Fruit fly (Drosophila melanogaster) whole organism, embryonic: Measurements from ENCODE around the gene CG7634.

Source experiments
- Atf-2 ChIP-seq: fragments of 200-800 bp; sonication (Bioruptor generic); optimal IDR thresholded peaks from 2 replicates; lab custom pipeline; 2016; ENCODE audit warnings: missing biosample characterization, missing genetic modification characterization
- B-H1 ChIP-seq: fragments of 200-800 bp; sonication (Bioruptor generic); IDR thresholded peaks from 3 replicates; pipeline ENCODE4 v1.3.6; 2022; ENCODE audit warnings: missing biosample characterization, missing genetic modification characterization
- B-H2 ChIP-seq: fragments of 200-800 bp; sonication (Bioruptor generic); optimal IDR thresholded peaks from 2 replicates; lab custom pipeline; 2018; ENCODE audit warnings: missing biosample characterization, mild to moderate bottlenecking, missing genetic modification characterization
- CG10565 ChIP-seq: fragments of 200-800 bp; sonication (Bioruptor generic); optimal IDR thresholded peaks from 3 replicates; lab custom pipeline; 2016; ENCODE audit warnings: missing biosample characterization, mild to moderate bottlenecking, missing genetic modification characterization
- CG11695 ChIP-seq: fragments of 200-800 bp; sonication (Bioruptor generic); IDR thresholded peaks from 3 replicates; pipeline ENCODE4 v1.3.6; 2022; ENCODE audit warnings: missing biosample characterization, missing genetic modification characterization
- CG12155 ChIP-seq: fragments of 200-800 bp; sonication (Bioruptor generic); optimal IDR thresholded peaks from 3 replicates; lab custom pipeline; 2016; ENCODE audit warnings: missing biosample characterization, missing genetic modification characterization
- CG12219 ChIP-seq: fragments of 200-800 bp; sonication (Bioruptor generic); optimal IDR thresholded peaks from 3 replicates; lab custom pipeline; 2018; ENCODE audit warnings: missing biosample characterization, mild to moderate bottlenecking, missing genetic modification characterization
- CG1603 ChIP-seq: fragments of 200-800 bp; sonication (Bioruptor generic); optimal IDR thresholded peaks from 2 replicates; lab custom pipeline; 2019; ENCODE audit warnings: missing biosample characterization, mild to moderate bottlenecking, missing genetic modification characterization, moderate library complexity
- CG18599 ChIP-seq: fragments of 200-800 bp; sonication (Bioruptor generic); optimal IDR thresholded peaks from 3 replicates; lab custom pipeline; 2017; ENCODE audit warnings: missing biosample characterization, missing genetic modification characterization, mild to moderate bottlenecking, moderate library complexity, missing genetic modification reagents
- CG2199 ChIP-seq: fragments of 200-800 bp; sonication (Bioruptor generic); IDR thresholded peaks from 3 replicates; pipeline ENCODE4 v1.3.6; 2022; ENCODE audit warnings: missing biosample characterization, missing genetic modification characterization
- CG34224 ChIP-seq: fragments of 200-800 bp; sonication (Bioruptor generic); IDR thresholded peaks from 3 replicates; pipeline ENCODE4 v1.3.6; 2022; ENCODE audit warnings: missing biosample characterization, missing genetic modification characterization; ENCODE audit not compliant: partially characterized antibody
- CG4404 ChIP-seq: fragments of 200-800 bp; sonication (Bioruptor generic); IDR thresholded peaks from 2 replicates; pipeline ENCODE4 v1.3.6; 2022; ENCODE audit warnings: missing biosample characterization, missing genetic modification characterization
- CG6683 ChIP-seq: fragments of 200-800 bp; sonication (Bioruptor generic); optimal IDR thresholded peaks from 2 replicates; lab custom pipeline; 2017; ENCODE audit warnings: missing biosample characterization, mild to moderate bottlenecking, missing genetic modification characterization, missing genetic modification reagents
- CG7928 ChIP-seq: fragments of 200-800 bp; sonication (Bioruptor generic); optimal IDR thresholded peaks from 2 replicates; lab custom pipeline; 2017; ENCODE audit warnings: missing biosample characterization, mild to moderate bottlenecking, missing genetic modification characterization
- CG8281 ChIP-seq: fragments of 200-800 bp; sonication (Bioruptor generic); optimal IDR thresholded peaks from 2 replicates; lab custom pipeline; 2018; ENCODE audit warnings: missing biosample characterization, mild to moderate bottlenecking, missing genetic modification characterization, moderate library complexity
- CHES-1-like ChIP-seq: fragments of 200-800 bp; sonication (Bioruptor generic); optimal IDR thresholded peaks from 2 replicates; lab custom pipeline; 2016; ENCODE audit warnings: missing biosample characterization, missing genetic modification characterization
- Fer2 ChIP-seq: fragments of 200-800 bp; sonication (Bioruptor generic); optimal IDR thresholded peaks from 2 replicates; lab custom pipeline; 2018; ENCODE audit warnings: missing biosample characterization, mild to moderate bottlenecking, missing genetic modification characterization, moderate library complexity
- HHEX ChIP-seq: fragments of 200-800 bp; sonication (Bioruptor generic); optimal IDR thresholded peaks from 3 replicates; lab custom pipeline; 2017; ENCODE audit warnings: missing biosample characterization, mild to moderate bottlenecking, missing genetic modification characterization, missing genetic modification reagents
- HLHmδ ChIP-seq: fragments of 200-800 bp; sonication (Bioruptor generic); optimal IDR thresholded peaks from 2 replicates; lab custom pipeline; 2018; ENCODE audit warnings: missing biosample characterization, mild to moderate bottlenecking, missing genetic modification characterization, moderate library complexity
- Hand ChIP-seq: fragments of 200-800 bp; sonication (Bioruptor generic); optimal IDR thresholded peaks from 2 replicates; lab custom pipeline; 2017; ENCODE audit warnings: mild to moderate bottlenecking, missing biosample characterization, missing genetic modification reagents, missing genetic modification characterization
- Myb ChIP-seq: fragments of 200-800 bp; sonication (Bioruptor generic); optimal IDR thresholded peaks from 2 replicates; lab custom pipeline; 2016; ENCODE audit warnings: missing biosample characterization, missing genetic modification characterization
- Nf-YB ChIP-seq: fragments of 200-800 bp; sonication (Bioruptor generic); optimal IDR thresholded peaks from 3 replicates; lab custom pipeline; 2019; ENCODE audit warnings: missing biosample characterization, mild to moderate bottlenecking, missing genetic modification characterization, moderate library complexity
- Oli ChIP-seq: fragments of 200-800 bp; sonication (Bioruptor generic); optimal IDR thresholded peaks from 2 replicates; lab custom pipeline; 2018; ENCODE audit warnings: missing biosample characterization, mild to moderate bottlenecking, missing genetic modification characterization, moderate library complexity
- Spps ChIP-seq: fragments of 200-800 bp; sonication (Bioruptor generic); optimal IDR thresholded peaks from 2 replicates; lab custom pipeline; 2018; ENCODE audit warnings: missing biosample characterization, mild to moderate bottlenecking, missing genetic modification characterization
- Sry-δ ChIP-seq: fragments of 200-800 bp; sonication (Bioruptor generic); optimal IDR thresholded peaks from 2 replicates; lab custom pipeline; 2016; ENCODE audit warnings: missing biosample characterization, missing genetic modification characterization
- chinmo ChIP-seq: fragments of 200-800 bp; sonication (Bioruptor generic); IDR thresholded peaks from 4 replicates; pipeline ENCODE4 v1.3.6; 2022; ENCODE audit warnings: missing biosample characterization, missing genetic modification characterization; ENCODE audit not compliant: partially characterized antibody
- dmrt11E ChIP-seq: fragments of 200-800 bp; sonication (Bioruptor generic); optimal IDR thresholded peaks from 3 replicates; lab custom pipeline; 2018; ENCODE audit warnings: missing biosample characterization, mild to moderate bottlenecking, missing genetic modification characterization, moderate library complexity
- gce ChIP-seq: fragments of 200-800 bp; sonication (Bioruptor generic); IDR thresholded peaks from 3 replicates; pipeline ENCODE4 v1.3.6; 2022; ENCODE audit warnings: missing biosample characterization, missing genetic modification characterization
- gem ChIP-seq: fragments of 200-800 bp; sonication (Bioruptor generic); optimal IDR thresholded peaks from 2 replicates; lab custom pipeline; 2019; ENCODE audit warnings: missing biosample characterization, mild to moderate bottlenecking, missing genetic modification characterization, moderate library complexity
- gt ChIP-seq: fragments of 200-800 bp; sonication (Bioruptor generic); IDR thresholded peaks from 2 replicates; pipeline ENCODE4 v1.3.6; 2022; ENCODE audit warnings: missing biosample characterization, missing genetic modification characterization
- ham ChIP-seq: fragments of 200-800 bp; sonication (Bioruptor generic); IDR thresholded peaks from 2 replicates; pipeline ENCODE4 v1.3.6; 2022; ENCODE audit warnings: missing biosample characterization, missing genetic modification characterization
- hb ChIP-seq: fragments of 200-800 bp; sonication (Bioruptor generic); IDR thresholded peaks from 3 replicates; pipeline ENCODE4 v1.3.6; 2022; ENCODE audit warnings: missing biosample characterization, missing genetic modification characterization; ENCODE audit not compliant: partially characterized antibody
- her ChIP-seq: fragments of 200-800 bp; sonication (Bioruptor generic); optimal IDR thresholded peaks from 2 replicates; lab custom pipeline; 2016; ENCODE audit warnings: missing biosample characterization, missing genetic modification characterization
- kni ChIP-seq: fragments of 200-800 bp; sonication (Bioruptor generic); optimal IDR thresholded peaks from 3 replicates; lab custom pipeline; 2017; ENCODE audit warnings: mild to moderate bottlenecking, missing biosample characterization, missing genetic modification reagents, missing genetic modification characterization
- nerfin-1 ChIP-seq: fragments of 200-800 bp; sonication (Bioruptor generic); optimal IDR thresholded peaks from 3 replicates; lab custom pipeline; 2019; ENCODE audit warnings: missing biosample characterization, mild to moderate bottlenecking, missing genetic modification characterization, moderate library complexity
- nerfin-2 ChIP-seq: fragments of 200-800 bp; sonication (Bioruptor generic); IDR thresholded peaks from 2 replicates; pipeline ENCODE4 v1.3.6; 2022; ENCODE audit warnings: missing biosample characterization, missing genetic modification characterization; ENCODE audit not compliant: partially characterized antibody
- nmo ChIP-seq: fragments of 200-800 bp; sonication (Bioruptor generic); optimal IDR thresholded peaks from 2 replicates; lab custom pipeline; 2018; ENCODE audit warnings: missing biosample characterization, mild to moderate bottlenecking, missing genetic modification characterization, moderate library complexity
- nom ChIP-seq: fragments of 200-800 bp; sonication (Bioruptor generic); optimal IDR thresholded peaks from 2 replicates; lab custom pipeline; 2017; ENCODE audit warnings: missing biosample characterization, missing genetic modification characterization, mild to moderate bottlenecking, moderate library complexity, missing genetic modification reagents
- oc ChIP-seq: fragments of 200-800 bp; sonication (Bioruptor generic); optimal IDR thresholded peaks from 2 replicates; lab custom pipeline; 2018; ENCODE audit warnings: missing biosample characterization, mild to moderate bottlenecking, missing genetic modification characterization, moderate library complexity
- pan ChIP-seq, 4 experiments: fragments of >200 bp in 3 of 4; fragments of 200-800 bp in 1 of 4; sonication (Bioruptor generic) in 1 of 4; optimal IDR thresholded peaks in 3 of 4; IDR thresholded peaks in 1 of 4; 2 replicates each; pipeline versions ENCODE4 v1.3.6 to Lab custom; 2017 to 2022; ENCODE audit warnings: missing biosample characterization in 2 of 4, missing genetic modification characterization in 2 of 4, mixed read lengths in 1 of 4
- phol ChIP-seq: fragments of 200-800 bp; sonication (Bioruptor generic); optimal IDR thresholded peaks from 3 replicates; lab custom pipeline; 2018; ENCODE audit warnings: missing biosample characterization, mild to moderate bottlenecking, missing genetic modification characterization, moderate library complexity
- pros ChIP-seq: fragments of 200-800 bp; sonication (Bioruptor generic); optimal IDR thresholded peaks from 3 replicates; lab custom pipeline; 2019; ENCODE audit warnings: missing biosample characterization, mild to moderate bottlenecking, missing genetic modification characterization, moderate library complexity
- pum ChIP-seq: fragments of 200-800 bp; sonication (Bioruptor generic); optimal IDR thresholded peaks from 2 replicates; lab custom pipeline; 2016; ENCODE audit warnings: missing biosample characterization, missing genetic modification characterization
- rib ChIP-seq: fragments of 200-800 bp; sonication (Bioruptor generic); IDR thresholded peaks from 2 replicates; pipeline ENCODE4 v1.3.6; 2022; ENCODE audit warnings: missing biosample characterization, missing genetic modification characterization
- sc ChIP-seq, 3 experiments: fragments of >200 bp in 2 of 3; fragments of 200-800 bp in 1 of 3; sonication (Bioruptor generic) in 1 of 3; optimal IDR thresholded peaks; 2 replicates in 2 of 3; 3 replicates in 1 of 3; lab custom pipeline; 2017; ENCODE audit warnings: mild to moderate bottlenecking in 1 of 3, missing biosample characterization in 1 of 3, missing genetic modification characterization in 1 of 3, missing genetic modification reagents in 1 of 3
- scrt ChIP-seq: fragments of 200-800 bp; sonication (Bioruptor generic); optimal IDR thresholded peaks from 2 replicates; lab custom pipeline; 2018; ENCODE audit warnings: missing biosample characterization, mild to moderate bottlenecking, missing genetic modification characterization, moderate library complexity
- shn ChIP-seq: fragments of 200-800 bp; sonication (Bioruptor generic); optimal IDR thresholded peaks from 3 replicates; lab custom pipeline; 2016; ENCODE audit warnings: missing biosample characterization, missing genetic modification characterization
- tx ChIP-seq: fragments of 200-800 bp; sonication (Bioruptor generic); optimal IDR thresholded peaks from 2 replicates; lab custom pipeline; 2016; ENCODE audit warnings: missing biosample characterization, missing genetic modification characterization
- zen ChIP-seq: fragments of 200-800 bp; sonication (Bioruptor generic); optimal IDR thresholded peaks from 3 replicates; lab custom pipeline; 2018; ENCODE audit warnings: missing biosample characterization, mild to moderate bottlenecking, missing genetic modification characterization, moderate library complexity

Gene CG7634

dm6 chr3L:21617354-21617753 is 52.1 kb downstream of the CG7634 start, which contains the start of the genes S1P and CG11307 (continued):
- TF ChIP-seq rib (GFP tag; lab: Robert Waterston, UW): no peak
- peak; percentile 86 for TF ChIP-seq scrt (GFP tag; lab: Kevin White, UChicago)
- no peak for TF ChIP-seq CG12219
- TF ChIP-seq HLHmδ: no peak
- no peak for TF ChIP-seq dmrt11E (tag; lab: Kevin White, UChicago)
- TF ChIP-seq nerfin-1: peak; percentile 88
- peak; percentile 6 for TF ChIP-seq Myb (GFP tag; lab: Kevin White, UChicago)
- no peak for TF ChIP-seq tx (GFP tag; lab: Kevin White, UChicago)
- TF ChIP-seq phol: no peak
- no peak for TF ChIP-seq hb (GFP tag; lab: Robert Waterston, UW)
- TF ChIP-seq CG7928 (GFP tag; lab: Kevin White, UChicago): no peak
- TF ChIP-seq CG2199 (GFP tag; lab: Robert Waterston, UW): no peak
- no peak for TF ChIP-seq zen (tag; lab: Kevin White, UChicago)
- TF ChIP-seq gt (GFP tag; lab: Robert Waterston, UW): no peak
- no peak for TF ChIP-seq CG11695 (GFP tag; lab: Robert Waterston, UW)
- no peak for TF ChIP-seq shn
- no peak for TF ChIP-seq CG34224 (GFP tag; lab: Robert Waterston, UW)
- no peak for TF ChIP-seq CHES-1-like (GFP tag; lab: Kevin White, UChicago)
- TF ChIP-seq chinmo (GFP tag; lab: Robert Waterston, UW): no peak
- no peak for TF ChIP-seq Spps (tag; lab: Kevin White, UChicago)
- no peak for TF ChIP-seq pum (GFP tag; lab: Kevin White, UChicago)
- TF ChIP-seq Atf-2: no peak
- no peak for TF ChIP-seq CG4404 (GFP tag; lab: Robert Waterston, UW)
- TF ChIP-seq HHEX (GFP tag; lab: Kevin White, UChicago): no peak
- TF ChIP-seq nerfin-2 (GFP tag; lab: Robert Waterston, UW): no peak
- no peak for TF ChIP-seq CG6683 (GFP tag; lab: Kevin White, UChicago)
- no peak for TF ChIP-seq CG1603
- no peak for TF ChIP-seq Hand (GFP tag; lab: Kevin White, UChicago)
- no peak for TF ChIP-seq nmo
- TF ChIP-seq pros (GFP tag; lab: Kevin White, UChicago): no peak
- TF ChIP-seq gce (GFP tag; lab: Robert Waterston, UW): no peak
- TF ChIP-seq Sry-δ: peak; percentile 15
- TF ChIP-seq nom: no peak
- TF ChIP-seq pan (optimal IDR thresholded peaks at IDR 0.05; lab: Kevin White, UChicago): no peak
- TF ChIP-seq pan (GFP tag; optimal IDR thresholded peaks at IDR 0.05 in 1 of 2, IDR thresholded peaks at IDR 0.05 in 1 of 2): no peak
- TF ChIP-seq CG18599 (GFP tag; lab: Kevin White, UChicago): no peak
- no peak for TF ChIP-seq gem (tag; lab: Kevin White, UChicago)
- TF ChIP-seq sc (optimal IDR thresholded peaks at IDR 0.05; lab: Kevin White, UChicago): no peak
- no peak for TF ChIP-seq sc (GFP tag; optimal IDR thresholded peaks at IDR 0.05; lab: Kevin White, UChicago)
- TF ChIP-seq B-H1 (GFP tag; lab: Robert Waterston, UW): no peak
- TF ChIP-seq kni (GFP tag; lab: Kevin White, UChicago): no peak
- TF ChIP-seq oc (tag; lab: Kevin White, UChicago): no peak
- no peak for TF ChIP-seq B-H2 (GFP tag; lab: Kevin White, UChicago)
- TF ChIP-seq CG12155 (GFP tag; lab: Kevin White, UChicago): no peak
- no peak for TF ChIP-seq ham
- no peak for TF ChIP-seq Oli (tag; lab: Kevin White, UChicago)
- TF ChIP-seq Nf-YB (GFP tag; lab: Kevin White, UChicago): no peak
- TF ChIP-seq Fer2 (tag; lab: Kevin White, UChicago): no peak
- no peak for TF ChIP-seq CG10565 (GFP tag; lab: Kevin White, UChicago)
- TF ChIP-seq her (GFP tag; lab: Kevin White, UChicago): no peak
- no peak for TF ChIP-seq CG8281
